Fruit fly (Drosophila melanogaster): ENCODE measurements around the gene CG10375.

DNA sequence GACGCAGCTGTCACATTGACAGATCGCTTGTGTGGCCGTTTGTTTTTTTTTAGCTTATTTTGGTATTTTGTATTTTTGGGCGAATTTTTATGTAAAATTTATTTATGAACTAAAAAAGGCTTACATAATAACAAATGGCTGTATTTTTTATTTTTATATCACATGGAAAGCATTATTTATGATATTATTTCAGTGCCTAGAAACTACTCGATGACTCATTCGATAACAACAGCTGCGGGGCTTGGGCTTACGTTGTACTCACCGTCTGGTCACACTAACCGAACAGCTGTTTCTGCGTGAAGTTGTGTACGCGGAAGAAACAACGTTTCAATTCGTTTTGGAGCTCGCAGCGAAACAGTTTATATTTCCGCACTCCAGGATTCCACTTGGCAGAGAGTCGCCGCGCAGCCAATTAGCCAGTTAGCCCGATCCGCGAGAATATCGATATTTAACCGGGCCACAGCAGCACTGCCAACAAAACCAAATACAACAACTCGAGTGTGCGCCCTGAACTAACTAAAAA is 34.5 kb upstream of the CG10375 start, which contains the start of the genes Hmgcr and Rpn9:
- TF ChIP-seq Smox (GFP tag; optimal IDR thresholded peaks at IDR 0.05) = no peak
- TF ChIP-seq salr (GFP tag; optimal IDR thresholded peaks at IDR 0.05) = no peak
